Worm (Caenorhabditis elegans) whole organism, L3 larva: Measurements from ENCODE around the gene ZK856.4.
A peak's percentile ranks its signal among the peaks of the same experiment; 100 is the strongest.

Source experiments
- ZK546.5 ChIP-seq: sonication (generic microtip); optimal IDR thresholded peaks from 2 replicates; lab custom pipeline; 2017; ENCODE audit warnings: missing biosample characterization, missing genetic modification characterization
- aly-2 ChIP-seq: fragments of 150-350 bp; optimal IDR thresholded peaks from 2 replicates; lab custom pipeline; 2014; ENCODE audit warnings: missing biosample characterization, missing genetic modification characterization
- ceh-16 ChIP-seq: sonication (generic microtip); optimal IDR thresholded peaks from 2 replicates; lab custom pipeline; 2017; ENCODE audit warnings: missing biosample characterization, missing genetic modification characterization
- ceh-28 ChIP-seq: fragments of 150-350 bp; optimal IDR thresholded peaks from 2 replicates; lab custom pipeline; 2014; ENCODE audit warnings: missing biosample characterization, missing genetic modification reagents, missing genetic modification characterization
- ceh-82 ChIP-seq: fragments of 150-350 bp; optimal IDR thresholded peaks from 2 replicates; lab custom pipeline; 2014; ENCODE audit warnings: missing biosample characterization, missing genetic modification characterization
- daf-12 ChIP-seq: fragments of 150-350 bp; optimal IDR thresholded peaks from 2 replicates; lab custom pipeline; 2014; ENCODE audit warnings: missing biosample characterization, missing genetic modification reagents, missing genetic modification characterization
- egl-27 ChIP-seq: sonication (generic microtip); optimal IDR thresholded peaks from 4 replicates; lab custom pipeline; 2017; ENCODE audit warnings: missing biosample characterization, missing genetic modification reagents, missing genetic modification characterization
- egl-5 ChIP-seq: fragments of 150-350 bp; optimal IDR thresholded peaks from 2 replicates; lab custom pipeline; 2017; ENCODE audit warnings: missing biosample characterization, missing genetic modification reagents, missing genetic modification characterization, inconsistent platforms
- elt-1 ChIP-seq: fragments of 150-350 bp; optimal IDR thresholded peaks from 2 replicates; lab custom pipeline; 2014; ENCODE audit warnings: missing biosample characterization, missing genetic modification characterization
- elt-3 ChIP-seq, 3 experiments: fragments of 150-350 bp in 1 of 3; sonication (generic microtip) in 2 of 3; optimal IDR thresholded peaks; 2 replicates in 2 of 3; 4 replicates in 1 of 3; lab custom pipeline; 2014 to 2017; ENCODE audit warnings: missing biosample characterization in 3 of 3, missing genetic modification characterization in 3 of 3
- eor-1 ChIP-seq, 2 experiments: fragments of 150-350 bp; optimal IDR thresholded peaks; 2 replicates each; lab custom pipeline; 2014 to 2018; ENCODE audit warnings: missing biosample characterization in 2 of 2, missing genetic modification characterization in 2 of 2
- fkh-10 ChIP-seq: sonication (generic microtip); optimal IDR thresholded peaks from 2 replicates; lab custom pipeline; 2017; ENCODE audit warnings: missing biosample characterization, missing genetic modification reagents, missing genetic modification characterization
- fkh-2 ChIP-seq: fragments of 150-350 bp; optimal IDR thresholded peaks from 2 replicates; lab custom pipeline; 2014; ENCODE audit warnings: missing biosample characterization, missing genetic modification reagents, missing genetic modification characterization
- fos-1 ChIP-seq: fragments of 150-350 bp; optimal IDR thresholded peaks from 2 replicates; lab custom pipeline; 2014; ENCODE audit warnings: missing biosample characterization, missing genetic modification characterization
- hmg-11 ChIP-seq: sonication (generic microtip); optimal IDR thresholded peaks from 2 replicates; lab custom pipeline; 2016; ENCODE audit warnings: missing genetic modification characterization, missing compliant biosample characterization
- jun-1 ChIP-seq: fragments of 150-350 bp; optimal IDR thresholded peaks from 2 replicates; lab custom pipeline; 2014; ENCODE audit warnings: missing biosample characterization, missing genetic modification reagents, missing genetic modification characterization
- lin-15B ChIP-seq: fragments of 150-350 bp; optimal IDR thresholded peaks from 2 replicates; lab custom pipeline; 2014; ENCODE audit warnings: missing biosample characterization, missing genetic modification characterization
- lin-39 ChIP-seq: fragments of 150-350 bp; optimal IDR thresholded peaks from 2 replicates; lab custom pipeline; 2018; ENCODE audit warnings: missing biosample characterization, missing genetic modification reagents, missing genetic modification characterization
- lsy-12 ChIP-seq: sonication (generic microtip); optimal IDR thresholded peaks from 2 replicates; lab custom pipeline; 2016; ENCODE audit warnings: mild to moderate bottlenecking, missing genetic modification characterization, missing compliant biosample characterization
- mdl-1 ChIP-seq: fragments of 150-350 bp; optimal IDR thresholded peaks from 2 replicates; lab custom pipeline; 2014; ENCODE audit warnings: missing biosample characterization, missing genetic modification characterization
- mml-1 ChIP-seq: fragments of 150-350 bp; sonication (generic microtip); optimal IDR thresholded peaks from 3 replicates; lab custom pipeline; 2014; ENCODE audit warnings: missing biosample characterization, missing genetic modification characterization
- nfya-1 ChIP-seq: sonication (generic microtip); optimal IDR thresholded peaks from 2 replicates; lab custom pipeline; 2017; ENCODE audit warnings: missing genetic modification characterization, mild to moderate bottlenecking, missing compliant biosample characterization, antibody characterized with exemption, moderate library complexity; ENCODE audit not compliant: insufficient read depth
- nhr-11 ChIP-seq: fragments of 150-350 bp; optimal IDR thresholded peaks from 2 replicates; lab custom pipeline; 2014; ENCODE audit warnings: missing biosample characterization, missing genetic modification characterization
- nhr-12 ChIP-seq: fragments of 150-350 bp; optimal IDR thresholded peaks from 2 replicates; lab custom pipeline; 2014; ENCODE audit warnings: missing biosample characterization, missing genetic modification characterization
- nhr-237 ChIP-seq: fragments of 150-350 bp; optimal IDR thresholded peaks from 2 replicates; lab custom pipeline; 2014; ENCODE audit warnings: missing biosample characterization, missing genetic modification characterization
- nhr-25 ChIP-seq: sonication (generic microtip); optimal IDR thresholded peaks from 2 replicates; lab custom pipeline; 2017; ENCODE audit warnings: missing biosample characterization, missing genetic modification characterization
- nhr-28 ChIP-seq: fragments of 150-350 bp; optimal IDR thresholded peaks from 2 replicates; lab custom pipeline; 2014; ENCODE audit warnings: missing biosample characterization, missing genetic modification characterization
- nhr-67 ChIP-seq: fragments of 150-350 bp; optimal IDR thresholded peaks from 2 replicates; lab custom pipeline; 2014; ENCODE audit warnings: missing biosample characterization, missing genetic modification characterization
- nhr-76 ChIP-seq: fragments of 150-350 bp; sonication (generic microtip); optimal IDR thresholded peaks from 5 replicates; lab custom pipeline; 2014; ENCODE audit warnings: missing biosample characterization, missing genetic modification characterization
- nhr-77 ChIP-seq: fragments of 150-350 bp; optimal IDR thresholded peaks from 2 replicates; lab custom pipeline; 2014; ENCODE audit warnings: missing biosample characterization, missing genetic modification characterization
- pha-4 ChIP-seq: fragments of 150-350 bp; optimal IDR thresholded peaks from 2 replicates; lab custom pipeline; 2014; ENCODE audit warnings: missing biosample characterization, missing genetic modification reagents, missing genetic modification characterization
- pqm-1 ChIP-seq: fragments of 150-350 bp; optimal IDR thresholded peaks from 2 replicates; lab custom pipeline; 2017; ENCODE audit warnings: missing biosample characterization, missing genetic modification characterization, inconsistent platforms
- sea-2 ChIP-seq: fragments of 150-350 bp; sonication (generic microtip); optimal IDR thresholded peaks from 4 replicates; lab custom pipeline; 2014; ENCODE audit warnings: missing biosample characterization, missing genetic modification reagents, missing genetic modification characterization
- snpc-4 ChIP-seq: fragments of 150-350 bp; optimal IDR thresholded peaks from 2 replicates; lab custom pipeline; 2014; ENCODE audit warnings: missing biosample characterization, missing genetic modification characterization
- tbx-2 ChIP-seq: sonication (generic microtip); optimal IDR thresholded peaks from 2 replicates; lab custom pipeline; 2016; ENCODE audit warnings: mild to moderate bottlenecking, missing genetic modification characterization, missing compliant biosample characterization
- unc-39 ChIP-seq: sonication (generic microtip); optimal IDR thresholded peaks from 4 replicates; lab custom pipeline; 2017; ENCODE audit warnings: missing biosample characterization, missing genetic modification characterization
- unc-62 ChIP-seq: fragments of 150-350 bp; sonication (generic microtip); optimal IDR thresholded peaks from 4 replicates; lab custom pipeline; 2014; ENCODE audit warnings: missing biosample characterization, missing genetic modification reagents, missing genetic modification characterization
- zag-1 ChIP-seq: fragments of 150-350 bp; optimal IDR thresholded peaks from 2 replicates; lab custom pipeline; 2014; ENCODE audit warnings: missing biosample characterization, missing genetic modification characterization

ZK856.4 gene

ce11 chrV:10168870-10169269 lies 14.2 kb upstream of the ZK856.4 start:
- TF ChIP-seq nhr-28 (tag; lab: Kevin White, UChicago) = no peak
- no peak for TF ChIP-seq unc-62 (GFP tag; lab: Kevin White, UChicago)
- no peak for TF ChIP-seq fos-1
- no peak for TF ChIP-seq lin-39 (tag; lab: Kevin White, UChicago)
- TF ChIP-seq ceh-82 (tag; lab: Kevin White, UChicago) = no peak
- no peak for TF ChIP-seq nhr-77 (tag; lab: Kevin White, UChicago)
- TF ChIP-seq egl-27 (tag; lab: Kevin White, UChicago) = no peak
- no peak for TF ChIP-seq nhr-12 (tag; lab: Kevin White, UChicago)
- TF ChIP-seq eor-1 (tag; optimal IDR thresholded peaks at IDR 0.05; lab: Kevin White, UChicago) = no peak
- TF ChIP-seq, all 47 proteins: peak for 0

ce11 chrV:10173653-10174052 lies 9.4 kb upstream of the ZK856.4 start, which contains the start of gene egl-3:
Gene egl-3 (minus strand): TSS chrV:10173753.
- TF ChIP-seq nhr-25 (no peak), aly-2 (tag; lab: Kevin White, UChicago) (no peak), elt-3 (tag; optimal IDR thresholded peaks at IDR 0.05; lab: Kevin White, UChicago) (no peak), daf-12 (tag; lab: Kevin White, UChicago) (no peak), fos-1 (no peak), nhr-28 (tag; lab: Kevin White, UChicago) (no peak), ZK546.5 (tag; lab: Kevin White, UChicago) (no peak), ceh-16 (tag; lab: Kevin White, UChicago) (no peak), nhr-11 (tag; lab: Kevin White, UChicago) (no peak), pqm-1 (tag; lab: Kevin White, UChicago) (no peak), sea-2 (GFP tag; lab: Kevin White, UChicago) (no peak), nhr-77 (tag; lab: Kevin White, UChicago) (no peak), mdl-1 (tag; lab: Kevin White, UChicago) (no peak)
- TF ChIP-seq, all 47 proteins: peak for 0

ce11 chrV:10174632-10175075 lies 8.4 kb upstream of the ZK856.4 start:
- TF ChIP-seq egl-5 (tag; lab: Kevin White, UChicago) (peak; percentile 36), ZK546.5 (tag; lab: Kevin White, UChicago) (no peak), ceh-28 (tag; lab: Kevin White, UChicago) (peak; percentile 88), fos-1 (no peak), ceh-82 (tag; lab: Kevin White, UChicago) (no peak), egl-27 (tag; lab: Kevin White, UChicago) (no peak), mml-1 (tag; lab: Kevin White, UChicago) (no peak), pha-4 (no peak), eor-1 (tag; optimal IDR thresholded peaks at IDR 0.05; lab: Kevin White, UChicago) (no peak), tbx-2 (tag; lab: Kevin White, UChicago) (peak; percentile 72), sea-2 (GFP tag; lab: Kevin White, UChicago) (peak; percentile 60), hmg-11 (peak; percentile 91), nhr-67 (tag; lab: Kevin White, UChicago) (no peak), snpc-4 (tag; lab: Kevin White, UChicago) (peak; percentile 35), jun-1 (no peak), lin-39 (tag; lab: Kevin White, UChicago) (peak; percentile 85), lsy-12 (tag; lab: Kevin White, UChicago) (peak; percentile 57), zag-1 (tag; lab: Kevin White, UChicago) (peak; percentile 69), mdl-1 (tag; lab: Kevin White, UChicago) (peak; percentile 10), lin-15B (tag; lab: Kevin White, UChicago) (peak; percentile 47), fkh-10 (GFP tag; lab: Kevin White, UChicago) (peak; percentile 95), fkh-2 (tag; lab: Kevin White, UChicago) (no peak), unc-39 (no peak), elt-1 (tag; lab: Kevin White, UChicago) (peak; percentile 55), nfya-1 (peak; percentile 98), unc-62 (GFP tag; lab: Kevin White, UChicago) (peak; percentile 66), nhr-11 (tag; lab: Kevin White, UChicago) (peak; percentile 79), nhr-76 (tag; lab: Kevin White, UChicago) (no peak), nhr-237 (tag; lab: Kevin White, UChicago) (no peak)
